Fruit fly (Drosophila melanogaster): ENCODE data around the gene Bub1.

DNA sequence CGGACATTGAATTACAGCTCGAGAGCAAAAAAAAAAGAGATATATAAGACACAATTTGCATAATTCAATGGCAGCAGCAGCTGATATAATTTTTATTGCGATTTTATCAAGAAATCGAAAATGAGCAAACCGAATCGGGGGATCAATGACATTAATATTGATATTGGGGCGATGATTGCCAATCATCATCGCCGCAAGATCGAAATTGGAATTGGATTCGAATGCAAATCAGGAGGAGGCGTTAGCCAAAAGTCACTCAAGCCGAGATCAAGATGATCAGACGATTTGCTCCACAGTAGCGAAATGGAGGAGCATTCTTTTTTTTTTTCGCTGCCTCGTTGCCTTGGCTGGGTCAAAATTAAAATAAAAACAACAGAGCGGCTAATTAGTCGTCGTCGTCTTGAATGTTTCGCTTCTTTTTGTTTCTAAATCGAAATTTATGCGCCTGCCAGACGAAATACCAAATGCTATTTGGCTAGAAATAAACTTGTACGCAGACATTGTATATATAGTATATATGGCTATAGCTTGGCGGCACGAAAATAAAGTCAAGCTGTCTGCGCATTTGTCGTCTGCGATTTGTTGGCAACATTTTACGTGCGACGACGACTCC is 48.8 kb upstream of the Bub1 start:
- TF ChIP-seq Hr78 (GFP tag; optimal IDR thresholded peaks at IDR 0.05) (no peak), Dfd (GFP tag; optimal IDR thresholded peaks at IDR 0.05) (no peak), OdsH (GFP tag; optimal IDR thresholded peaks at IDR 0.05) (no peak), psq (GFP tag; optimal IDR thresholded peaks at IDR 0.05) (no peak), h (GFP tag; optimal IDR thresholded peaks at IDR 0.05) (no peak), Myc (optimal IDR thresholded peaks at IDR 0.05) (no peak), CG9705 (GFP tag; optimal IDR thresholded peaks at IDR 0.05) (no peak), sage (GFP tag; optimal IDR thresholded peaks at IDR 0.05) (no peak), CG32264 (GFP tag; optimal IDR thresholded peaks at IDR 0.05) (no peak), br (GFP tag; optimal IDR thresholded peaks at IDR 0.05) (no peak)
